Worm (Caenorhabditis elegans): Measurements from ENCODE around the gene ltah-1.1.

- TF ChIP-seq tbx-11 (GFP tag; IDR thresholded peaks at IDR 0.05), result no peak
- TF ChIP-seq flt-1 (GFP tag; IDR thresholded peaks at IDR 0.05), result no peak
- TF ChIP-seq ama-1 (optimal IDR thresholded peaks at IDR 0.05), result no peak
- TF ChIP-seq F13C5.2 (tag; optimal IDR thresholded peaks at IDR 0.05), result no peak
- TF ChIP-seq hmg-4 (GFP tag; optimal IDR thresholded peaks at IDR 0.05), result no peak
These were observed 18.1 kb upstream of the ltah-1.1 start, which contains the start of gene sre-14 for ce11 chrIV:12261353-12261752.

Measured in whole organism, early embryonic.